Worm (Caenorhabditis elegans) whole organism, L3 larva: ENCODE measurements around the gene F47D12.7.

Experiments
- ZK546.5 ChIP-seq: sonication (generic microtip); optimal IDR thresholded peaks from 2 replicates; lab custom pipeline; 2017; ENCODE audit warnings: missing biosample characterization, missing genetic modification characterization
- aly-2 ChIP-seq: fragments of 150-350 bp; optimal IDR thresholded peaks from 2 replicates; lab custom pipeline; 2014; ENCODE audit warnings: missing biosample characterization, missing genetic modification characterization
- ama-1 ChIP-seq: fragments of 150-350 bp; optimal IDR thresholded peaks from 2 replicates; lab custom pipeline; 2018
- ceh-28 ChIP-seq: fragments of 150-350 bp; optimal IDR thresholded peaks from 2 replicates; lab custom pipeline; 2014; ENCODE audit warnings: missing biosample characterization, missing genetic modification reagents, missing genetic modification characterization
- ceh-82 ChIP-seq: fragments of 150-350 bp; optimal IDR thresholded peaks from 2 replicates; lab custom pipeline; 2014; ENCODE audit warnings: missing biosample characterization, missing genetic modification characterization
- ceh-9 ChIP-seq: sonication (generic microtip); optimal IDR thresholded peaks from 2 replicates; lab custom pipeline; 2018; ENCODE audit warnings: missing biosample characterization, missing genetic modification characterization
- egl-27 ChIP-seq: sonication (generic microtip); optimal IDR thresholded peaks from 4 replicates; lab custom pipeline; 2017; ENCODE audit warnings: missing biosample characterization, missing genetic modification reagents, missing genetic modification characterization
- egl-5 ChIP-seq: fragments of 150-350 bp; optimal IDR thresholded peaks from 2 replicates; lab custom pipeline; 2017; ENCODE audit warnings: missing biosample characterization, missing genetic modification reagents, missing genetic modification characterization, inconsistent platforms
- elt-2 ChIP-seq: sonication (generic microtip); optimal IDR thresholded peaks from 2 replicates; lab custom pipeline; 2016; ENCODE audit warnings: missing genetic modification reagents, mild to moderate bottlenecking, missing genetic modification characterization, missing compliant biosample characterization
- elt-3 ChIP-seq, 3 experiments: fragments of 150-350 bp in 1 of 3; sonication (generic microtip) in 2 of 3; optimal IDR thresholded peaks; 2 replicates in 2 of 3; 4 replicates in 1 of 3; lab custom pipeline; 2014 to 2017; ENCODE audit warnings: missing biosample characterization in 3 of 3, missing genetic modification characterization in 3 of 3
- eor-1 ChIP-seq, 2 experiments: fragments of 150-350 bp; optimal IDR thresholded peaks; 2 replicates each; lab custom pipeline; 2014 to 2018; ENCODE audit warnings: missing biosample characterization in 2 of 2, missing genetic modification characterization in 2 of 2
- fkh-10 ChIP-seq: sonication (generic microtip); optimal IDR thresholded peaks from 2 replicates; lab custom pipeline; 2017; ENCODE audit warnings: missing biosample characterization, missing genetic modification reagents, missing genetic modification characterization
- fkh-2 ChIP-seq: fragments of 150-350 bp; optimal IDR thresholded peaks from 2 replicates; lab custom pipeline; 2014; ENCODE audit warnings: missing biosample characterization, missing genetic modification reagents, missing genetic modification characterization
- hmg-11 ChIP-seq: sonication (generic microtip); optimal IDR thresholded peaks from 2 replicates; lab custom pipeline; 2016; ENCODE audit warnings: missing genetic modification characterization, missing compliant biosample characterization
- jun-1 ChIP-seq: fragments of 150-350 bp; optimal IDR thresholded peaks from 2 replicates; lab custom pipeline; 2014; ENCODE audit warnings: missing biosample characterization, missing genetic modification reagents, missing genetic modification characterization
- lin-15B ChIP-seq: fragments of 150-350 bp; optimal IDR thresholded peaks from 2 replicates; lab custom pipeline; 2014; ENCODE audit warnings: missing biosample characterization, missing genetic modification characterization
- lin-39 ChIP-seq: fragments of 150-350 bp; optimal IDR thresholded peaks from 2 replicates; lab custom pipeline; 2018; ENCODE audit warnings: missing biosample characterization, missing genetic modification reagents, missing genetic modification characterization
- lsy-12 ChIP-seq: sonication (generic microtip); optimal IDR thresholded peaks from 2 replicates; lab custom pipeline; 2016; ENCODE audit warnings: mild to moderate bottlenecking, missing genetic modification characterization, missing compliant biosample characterization
- mdl-1 ChIP-seq: fragments of 150-350 bp; optimal IDR thresholded peaks from 2 replicates; lab custom pipeline; 2014; ENCODE audit warnings: missing biosample characterization, missing genetic modification characterization
- nfya-1 ChIP-seq: sonication (generic microtip); optimal IDR thresholded peaks from 2 replicates; lab custom pipeline; 2017; ENCODE audit warnings: missing genetic modification characterization, mild to moderate bottlenecking, missing compliant biosample characterization, antibody characterized with exemption, moderate library complexity; ENCODE audit not compliant: insufficient read depth
- nhr-11 ChIP-seq: fragments of 150-350 bp; optimal IDR thresholded peaks from 2 replicates; lab custom pipeline; 2014; ENCODE audit warnings: missing biosample characterization, missing genetic modification characterization
- nhr-237 ChIP-seq: fragments of 150-350 bp; optimal IDR thresholded peaks from 2 replicates; lab custom pipeline; 2014; ENCODE audit warnings: missing biosample characterization, missing genetic modification characterization
- nhr-25 ChIP-seq: sonication (generic microtip); optimal IDR thresholded peaks from 2 replicates; lab custom pipeline; 2017; ENCODE audit warnings: missing biosample characterization, missing genetic modification characterization
- nhr-28 ChIP-seq: fragments of 150-350 bp; optimal IDR thresholded peaks from 2 replicates; lab custom pipeline; 2014; ENCODE audit warnings: missing biosample characterization, missing genetic modification characterization
- nhr-67 ChIP-seq: fragments of 150-350 bp; optimal IDR thresholded peaks from 2 replicates; lab custom pipeline; 2014; ENCODE audit warnings: missing biosample characterization, missing genetic modification characterization
- nhr-76 ChIP-seq: fragments of 150-350 bp; sonication (generic microtip); optimal IDR thresholded peaks from 5 replicates; lab custom pipeline; 2014; ENCODE audit warnings: missing biosample characterization, missing genetic modification characterization
- nhr-77 ChIP-seq: fragments of 150-350 bp; optimal IDR thresholded peaks from 2 replicates; lab custom pipeline; 2014; ENCODE audit warnings: missing biosample characterization, missing genetic modification characterization
- pqm-1 ChIP-seq: fragments of 150-350 bp; optimal IDR thresholded peaks from 2 replicates; lab custom pipeline; 2017; ENCODE audit warnings: missing biosample characterization, missing genetic modification characterization, inconsistent platforms
- sea-2 ChIP-seq: fragments of 150-350 bp; sonication (generic microtip); optimal IDR thresholded peaks from 4 replicates; lab custom pipeline; 2014; ENCODE audit warnings: missing biosample characterization, missing genetic modification reagents, missing genetic modification characterization
- skn-1 ChIP-seq: fragments of 150-350 bp; optimal IDR thresholded peaks from 2 replicates; lab custom pipeline; 2014; ENCODE audit warnings: missing biosample characterization, missing genetic modification characterization
- snpc-4 ChIP-seq: fragments of 150-350 bp; optimal IDR thresholded peaks from 2 replicates; lab custom pipeline; 2014; ENCODE audit warnings: missing biosample characterization, missing genetic modification characterization
- tbx-2 ChIP-seq: sonication (generic microtip); optimal IDR thresholded peaks from 2 replicates; lab custom pipeline; 2016; ENCODE audit warnings: mild to moderate bottlenecking, missing genetic modification characterization, missing compliant biosample characterization
- unc-39 ChIP-seq: sonication (generic microtip); optimal IDR thresholded peaks from 4 replicates; lab custom pipeline; 2017; ENCODE audit warnings: missing biosample characterization, missing genetic modification characterization
- unc-62 ChIP-seq: fragments of 150-350 bp; sonication (generic microtip); optimal IDR thresholded peaks from 4 replicates; lab custom pipeline; 2014; ENCODE audit warnings: missing biosample characterization, missing genetic modification reagents, missing genetic modification characterization
- zag-1 ChIP-seq: fragments of 150-350 bp; optimal IDR thresholded peaks from 2 replicates; lab custom pipeline; 2014; ENCODE audit warnings: missing biosample characterization, missing genetic modification characterization
- ztf-11 ChIP-seq: fragments of 150-350 bp; optimal IDR thresholded peaks from 2 replicates; lab custom pipeline; 2014; ENCODE audit warnings: missing biosample characterization, missing genetic modification characterization

The F47D12.7 gene

ce11 chrIII:6317345-6317744 lies 21.5 kb upstream of the F47D12.7 start:
- TF ChIP-seq fkh-10 = peak; percentile 96
- TF ChIP-seq nfya-1 = no peak

DNA sequence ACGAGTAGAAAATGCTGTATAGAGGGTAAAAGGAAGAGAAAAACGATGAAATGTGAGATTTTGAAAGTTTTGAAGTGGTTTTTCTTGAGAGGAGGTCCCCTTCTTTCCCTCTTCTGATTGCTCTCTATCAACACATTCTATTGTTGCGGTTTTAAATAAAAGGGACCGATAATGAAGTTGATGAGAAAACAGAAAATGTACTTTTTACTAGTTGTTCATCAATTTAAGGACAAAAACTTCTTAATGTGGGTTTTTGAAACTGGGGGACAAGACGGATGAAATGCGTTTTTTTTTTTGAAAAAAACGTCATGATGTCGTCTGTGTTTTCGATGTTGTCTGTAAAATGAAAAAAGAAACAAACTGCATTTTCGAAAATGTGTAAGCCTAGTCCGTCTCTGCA lies 21.0 kb upstream of the F47D12.7 start:
- TF ChIP-seq ztf-11 (no peak), skn-1 (tag; lab: Kevin White, UChicago) (no peak), fkh-10 (no peak), egl-5 (tag; lab: Kevin White, UChicago) (no peak), pqm-1 (no peak), hmg-11 (tag; lab: Kevin White, UChicago) (no peak), nhr-25 (tag; lab: Kevin White, UChicago) (no peak), unc-39 (no peak), elt-2 (tag; lab: Kevin White, UChicago) (no peak), jun-1 (tag; lab: Kevin White, UChicago) (no peak), elt-3 (tag; optimal IDR thresholded peaks at IDR 0.05; lab: Kevin White, UChicago) (no peak), nhr-76 (tag; lab: Kevin White, UChicago) (no peak), unc-62 (GFP tag; lab: Kevin White, UChicago) (no peak), egl-27 (no peak), ama-1 (lab: Kevin White, UChicago) (no peak), ceh-82 (tag; lab: Kevin White, UChicago) (no peak)
- TF ChIP-seq, all 47 proteins: peak for 0

ce11 chrIII:6315515-6315914 lies 19.7 kb upstream of the F47D12.7 start:
- TF ChIP-seq nhr-28 (tag; lab: Kevin White, UChicago) (no peak), lin-15B (tag; lab: Kevin White, UChicago) (no peak), mdl-1 (tag; lab: Kevin White, UChicago) (no peak), tbx-2 (no peak), nhr-11 (no peak), hmg-11 (tag; lab: Kevin White, UChicago) (no peak), unc-62 (GFP tag; lab: Kevin White, UChicago) (no peak), snpc-4 (no peak), sea-2 (GFP tag; lab: Kevin White, UChicago) (no peak), aly-2 (tag; lab: Kevin White, UChicago) (no peak), elt-2 (tag; lab: Kevin White, UChicago) (no peak), nhr-77 (tag; lab: Kevin White, UChicago) (no peak), nhr-237 (tag; lab: Kevin White, UChicago) (no peak), ceh-28 (tag; lab: Kevin White, UChicago) (no peak), unc-39 (no peak), fkh-2 (tag; lab: Kevin White, UChicago) (no peak), nhr-76 (tag; lab: Kevin White, UChicago) (no peak), ztf-11 (no peak), fkh-10 (no peak), egl-5 (tag; lab: Kevin White, UChicago) (no peak)

ce11 chrIII:6312244-6312643 lies 16.4 kb upstream of the F47D12.7 start:
- TF ChIP-seq nhr-67 (no peak), lsy-12 (tag; lab: Kevin White, UChicago) (no peak), ceh-9 (no peak), tbx-2 (no peak), eor-1 (tag; optimal IDR thresholded peaks at IDR 0.05; lab: Kevin White, UChicago) (no peak), ceh-28 (tag; lab: Kevin White, UChicago) (no peak)

DNA sequence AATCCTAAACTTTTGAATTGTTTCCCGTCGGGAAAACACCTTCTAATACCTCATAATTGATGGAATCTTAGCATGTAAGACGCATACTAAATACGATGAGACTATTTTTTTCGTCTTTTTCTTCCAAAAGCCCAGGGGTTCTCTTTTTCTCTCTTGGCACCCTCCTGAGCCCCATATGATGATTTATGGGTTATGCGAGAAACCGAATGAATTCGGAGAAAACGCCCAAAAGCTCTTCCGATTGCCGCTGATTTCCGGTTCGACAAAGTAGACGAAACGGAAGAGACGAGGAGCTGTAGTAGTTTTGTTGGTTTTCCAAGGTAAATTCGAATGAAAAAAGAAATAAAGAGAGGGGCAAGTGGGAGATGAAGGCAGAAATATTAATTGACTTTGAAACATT lies 15.6 kb upstream of the F47D12.7 start:
- TF ChIP-seq zag-1 (tag; lab: Kevin White, UChicago) (no peak), lin-39 (tag; lab: Kevin White, UChicago) (peak; percentile 26)

ce11 chrIII:6310352-6310751 lies 14.5 kb upstream of the F47D12.7 start:
- TF ChIP-seq fkh-10 (peak; percentile 43), ZK546.5 (tag; lab: Kevin White, UChicago) (no peak)
